Fruit fly (Drosophila melanogaster): ENCODE results near the gene CG14626.

- TF ChIP-seq CG8478 (optimal IDR thresholded peaks at IDR 0.05) (no peak), psq (optimal IDR thresholded peaks at IDR 0.05) (no peak), usp (GFP tag; optimal IDR thresholded peaks at IDR 0.05) (no peak), EcR (GFP tag; optimal IDR thresholded peaks at IDR 0.05) (no peak), Dll (optimal IDR thresholded peaks at IDR 0.05) (no peak), pan (optimal IDR thresholded peaks at IDR 0.05) (no peak)
These were observed 18.9 kb downstream of the CG14626 start, which contains the start of gene CG11381 for dm6 chrX:1203477-1203876.
